Fruit fly (Drosophila melanogaster) whole organism, prepupa: ENCODE measurements around the gene Cnx99A.

Source experiments
- CG10631 ChIP-seq: fragments of 200-800 bp; sonication (Bioruptor generic); optimal IDR thresholded peaks from 2 replicates; lab custom pipeline; 2016; ENCODE audit warnings: missing biosample characterization, missing genetic modification characterization
- CG10669 ChIP-seq: fragments of 200-800 bp; sonication (Bioruptor generic); optimal IDR thresholded peaks from 3 replicates; lab custom pipeline; 2018; ENCODE audit warnings: missing biosample characterization, mild to moderate bottlenecking, missing genetic modification characterization, moderate library complexity
- CG11294 ChIP-seq: fragments of 200-800 bp; sonication (Bioruptor generic); IDR thresholded peaks from 2 replicates; pipeline ENCODE4 v1.3.6; 2022; ENCODE audit warnings: missing biosample characterization, missing genetic modification characterization
- CG15336 ChIP-seq: fragments of 200-800 bp; sonication (Bioruptor generic); IDR thresholded peaks from 2 replicates; pipeline ENCODE4 v1.3.6; 2022; ENCODE audit warnings: missing biosample characterization, missing genetic modification characterization
- CG1621 ChIP-seq: fragments of 200-800 bp; sonication (Bioruptor generic); optimal IDR thresholded peaks from 3 replicates; lab custom pipeline; 2018; ENCODE audit warnings: missing biosample characterization, mild to moderate bottlenecking, missing genetic modification characterization
- CG16779 ChIP-seq: fragments of 200-800 bp; sonication (Bioruptor generic); optimal IDR thresholded peaks from 3 replicates; lab custom pipeline; 2017; ENCODE audit warnings: missing biosample characterization, mild to moderate bottlenecking, missing genetic modification characterization
- CG3032 ChIP-seq: fragments of 200-800 bp; optimal IDR thresholded peaks from 2 replicates; lab custom pipeline; 2019; ENCODE audit warnings: missing biosample characterization, mild to moderate bottlenecking, missing genetic modification characterization, moderate library complexity
- CG31627 ChIP-seq: fragments of 200-800 bp; sonication (Bioruptor generic); optimal IDR thresholded peaks from 3 replicates; lab custom pipeline; 2016; ENCODE audit warnings: missing biosample characterization, missing genetic modification characterization
- CG32006 ChIP-seq: fragments of 200-800 bp; sonication (Bioruptor generic); optimal IDR thresholded peaks from 3 replicates; lab custom pipeline; 2017; ENCODE audit warnings: missing biosample characterization, mild to moderate bottlenecking, missing genetic modification characterization
- CG34406 ChIP-seq: fragments of 200-800 bp; sonication (Bioruptor generic); optimal IDR thresholded peaks from 3 replicates; lab custom pipeline; 2016; ENCODE audit warnings: missing biosample characterization, missing genetic modification characterization
- CG3919 ChIP-seq: fragments of 200-800 bp; sonication (Bioruptor generic); optimal IDR thresholded peaks from 3 replicates; lab custom pipeline; 2016; ENCODE audit warnings: missing biosample characterization, missing genetic modification characterization
- CG4318 ChIP-seq: fragments of 200-800 bp; sonication (Bioruptor generic); optimal IDR thresholded peaks from 3 replicates; lab custom pipeline; 2017; ENCODE audit warnings: missing biosample characterization, mild to moderate bottlenecking, missing genetic modification characterization
- CG6276 ChIP-seq: fragments of 200-800 bp; sonication (Bioruptor generic); optimal IDR thresholded peaks from 2 replicates; lab custom pipeline; 2017; ENCODE audit warnings: missing biosample characterization, mild to moderate bottlenecking, missing genetic modification characterization
- CG6808 ChIP-seq: fragments of 200-800 bp; sonication (Bioruptor generic); optimal IDR thresholded peaks from 3 replicates; lab custom pipeline; 2017; ENCODE audit warnings: missing biosample characterization, missing genetic modification characterization, mild to moderate bottlenecking, moderate library complexity, missing genetic modification reagents
- CG6854 ChIP-seq: fragments of 200-800 bp; sonication (Bioruptor generic); optimal IDR thresholded peaks from 2 replicates; lab custom pipeline; 2017; ENCODE audit warnings: missing biosample characterization, mild to moderate bottlenecking, missing genetic modification characterization
- CG7368 ChIP-seq: fragments of 200-800 bp; sonication (Bioruptor generic); optimal IDR thresholded peaks from 3 replicates; lab custom pipeline; 2016; ENCODE audit warnings: missing biosample characterization, missing genetic modification characterization
- CG8119 ChIP-seq: fragments of 200-800 bp; sonication (Bioruptor generic); IDR thresholded peaks from 3 replicates; pipeline ENCODE4 v1.3.6; 2022; ENCODE audit warnings: missing biosample characterization, missing genetic modification characterization
- CG8319 ChIP-seq: fragments of 200-800 bp; sonication (Bioruptor generic); optimal IDR thresholded peaks from 3 replicates; lab custom pipeline; 2016; ENCODE audit warnings: missing biosample characterization, missing genetic modification characterization
- CG8632 ChIP-seq: fragments of 200-800 bp; sonication (Bioruptor generic); optimal IDR thresholded peaks from 3 replicates; lab custom pipeline; 2016; ENCODE audit warnings: missing biosample characterization, missing genetic modification characterization
- CG9139 ChIP-seq: fragments of 200-800 bp; sonication (Bioruptor generic); optimal IDR thresholded peaks from 3 replicates; lab custom pipeline; 2017; ENCODE audit warnings: missing biosample characterization, mild to moderate bottlenecking, missing genetic modification characterization
- Eip75B ChIP-seq: fragments of 200-800 bp; sonication (Bioruptor generic); optimal IDR thresholded peaks from 3 replicates; lab custom pipeline; 2016; ENCODE audit warnings: missing biosample characterization, missing genetic modification characterization
- Eip78C ChIP-seq: fragments of 200-800 bp; sonication (Bioruptor generic); peaks from one replicate; lab custom pipeline; 2016; ENCODE audit warnings: missing biosample characterization, missing genetic modification characterization
- Eip93F ChIP-seq: fragments of 200-800 bp; sonication (Bioruptor generic); optimal IDR thresholded peaks from 2 replicates; lab custom pipeline; 2016; ENCODE audit warnings: missing biosample characterization, mild to moderate bottlenecking, missing genetic modification characterization
- Ets96B ChIP-seq: fragments of 200-800 bp; optimal IDR thresholded peaks from 2 replicates; lab custom pipeline; 2019; ENCODE audit warnings: missing biosample characterization, mild to moderate bottlenecking, missing genetic modification characterization, moderate library complexity
- Gug ChIP-seq: fragments of 200-800 bp; sonication (Bioruptor generic); IDR thresholded peaks from 2 replicates; pipeline ENCODE4 v1.3.6; 2022; ENCODE audit warnings: missing biosample characterization, missing genetic modification characterization
- Hr38 ChIP-seq: sonication (Bioruptor generic); optimal IDR thresholded peaks from 2 replicates; lab custom pipeline; 2016; ENCODE audit warnings: missing biosample characterization, missing genetic modification characterization
- Hr39 ChIP-seq: fragments of 200-800 bp; sonication (Bioruptor generic); optimal IDR thresholded peaks from 2 replicates; lab custom pipeline; 2016; ENCODE audit warnings: missing biosample characterization, missing genetic modification characterization
- Lpt ChIP-seq: fragments of 200-800 bp; sonication (Bioruptor generic); optimal IDR thresholded peaks from 3 replicates; lab custom pipeline; 2016; ENCODE audit warnings: missing biosample characterization, missing genetic modification characterization
- Met ChIP-seq: fragments of 200-800 bp; sonication (Bioruptor generic); optimal IDR thresholded peaks from 3 replicates; lab custom pipeline; 2016; ENCODE audit warnings: missing biosample characterization, missing genetic modification characterization
- OdsH ChIP-seq: fragments of 200-800 bp; sonication (Bioruptor generic); optimal IDR thresholded peaks from 3 replicates; lab custom pipeline; 2016; ENCODE audit warnings: missing biosample characterization, missing genetic modification characterization
- Smox ChIP-seq: fragments of 200-800 bp; sonication (Bioruptor generic); optimal IDR thresholded peaks from 3 replicates; lab custom pipeline; 2016; ENCODE audit warnings: missing biosample characterization, missing genetic modification characterization
- Sox102F ChIP-seq: fragments of 200-800 bp; sonication (Bioruptor generic); optimal IDR thresholded peaks from 2 replicates; lab custom pipeline; 2016; ENCODE audit warnings: missing biosample characterization, mild to moderate bottlenecking, missing genetic modification characterization
- Sox14 ChIP-seq: fragments of 200-800 bp; sonication (Bioruptor generic); optimal IDR thresholded peaks from 3 replicates; lab custom pipeline; 2016; ENCODE audit warnings: missing biosample characterization, missing genetic modification characterization
- Sox15 ChIP-seq: fragments of 200-800 bp; sonication (Bioruptor generic); optimal IDR thresholded peaks from 3 replicates; lab custom pipeline; 2016; ENCODE audit warnings: missing biosample characterization, missing genetic modification characterization
- achi ChIP-seq: fragments of 200-800 bp; sonication (Bioruptor generic); optimal IDR thresholded peaks from 3 replicates; lab custom pipeline; 2016; ENCODE audit warnings: missing biosample characterization, missing genetic modification characterization
- cyc ChIP-seq: fragments of 200-800 bp; sonication (Bioruptor generic); optimal IDR thresholded peaks from 3 replicates; lab custom pipeline; 2016; ENCODE audit warnings: missing biosample characterization, missing genetic modification characterization
- dac ChIP-seq: fragments of 200-800 bp; sonication (Bioruptor generic); optimal IDR thresholded peaks from 2 replicates; lab custom pipeline; 2017; ENCODE audit warnings: missing biosample characterization, mild to moderate bottlenecking, missing genetic modification characterization
- dsx ChIP-seq: fragments of 200-800 bp; optimal IDR thresholded peaks from 3 replicates; lab custom pipeline; 2019; ENCODE audit warnings: missing biosample characterization, mild to moderate bottlenecking, missing genetic modification characterization, moderate library complexity; ENCODE audit not compliant: poor library complexity, severe bottlenecking
- eg ChIP-seq: fragments of 200-800 bp; sonication (Bioruptor generic); IDR thresholded peaks from 3 replicates; pipeline ENCODE4 v1.3.6; 2022; ENCODE audit warnings: missing biosample characterization, missing genetic modification characterization
- esn ChIP-seq: fragments of 200-800 bp; sonication (Bioruptor generic); optimal IDR thresholded peaks from 2 replicates; lab custom pipeline; 2016; ENCODE audit warnings: missing biosample characterization, mild to moderate bottlenecking, missing genetic modification characterization, moderate library complexity
- fd85E ChIP-seq: fragments of 200-800 bp; sonication (Bioruptor generic); optimal IDR thresholded peaks from 3 replicates; lab custom pipeline; 2016; ENCODE audit warnings: missing biosample characterization, missing genetic modification characterization
- fkh ChIP-seq: fragments of 200-800 bp; sonication (Bioruptor generic); optimal IDR thresholded peaks from 3 replicates; lab custom pipeline; 2017; ENCODE audit warnings: missing biosample characterization, mild to moderate bottlenecking, missing genetic modification characterization, moderate library complexity
- lz ChIP-seq: fragments of 200-800 bp; sonication (Bioruptor generic); optimal IDR thresholded peaks from 3 replicates; lab custom pipeline; 2016; ENCODE audit warnings: missing biosample characterization, missing genetic modification characterization
- net ChIP-seq: fragments of 200-800 bp; sonication (Bioruptor generic); optimal IDR thresholded peaks from 3 replicates; lab custom pipeline; 2016; ENCODE audit warnings: missing biosample characterization, missing genetic modification characterization
- pdm3 ChIP-seq: fragments of 200-800 bp; sonication (Bioruptor generic); optimal IDR thresholded peaks from 3 replicates; lab custom pipeline; 2016; ENCODE audit warnings: missing biosample characterization, missing genetic modification characterization
- spab ChIP-seq: fragments of 200-800 bp; sonication (Bioruptor generic); optimal IDR thresholded peaks from 2 replicates; lab custom pipeline; 2017; ENCODE audit warnings: missing biosample characterization, mild to moderate bottlenecking, missing genetic modification characterization, missing genetic modification reagents
- svp ChIP-seq: fragments of 200-800 bp; sonication (Bioruptor generic); peaks from one replicate; lab custom pipeline; 2016; ENCODE audit warnings: missing biosample characterization, missing genetic modification characterization
- topi ChIP-seq: fragments of 200-800 bp; sonication (Bioruptor generic); optimal IDR thresholded peaks from 3 replicates; lab custom pipeline; 2016; ENCODE audit warnings: missing biosample characterization, missing genetic modification characterization
- vri ChIP-seq: fragments of 200-800 bp; sonication (Bioruptor generic); optimal IDR thresholded peaks from 3 replicates; lab custom pipeline; 2016; ENCODE audit warnings: missing biosample characterization, mild to moderate bottlenecking, missing genetic modification characterization

Cnx99A gene

dm6 chr3R:29277748-29278147, 41.7 kb downstream of the Cnx99A start (continued):
- TF ChIP-seq CG31627 (GFP tag; lab: Kevin White, UChicago) = peak; percentile 49
- peak; percentile 65 for TF ChIP-seq CG34406 (GFP tag; lab: Kevin White, UChicago)
- TF ChIP-seq CG7368 (GFP tag; lab: Kevin White, UChicago) = peak; percentile 48
- peak; percentile 37 for TF ChIP-seq Gug
- TF ChIP-seq CG8119 (GFP tag; lab: Robert Waterston, UW) = peak; percentile 68
- TF ChIP-seq CG10669 (GFP tag; lab: Kevin White, UChicago) = peak; percentile 84
- TF ChIP-seq CG1621 (tag; lab: Kevin White, UChicago) = peak; percentile 70
- TF ChIP-seq Eip78C (GFP tag; lab: Kevin White, UChicago) = peak; percentile 90
- TF ChIP-seq, all 60 proteins: peak for 50

DNA sequence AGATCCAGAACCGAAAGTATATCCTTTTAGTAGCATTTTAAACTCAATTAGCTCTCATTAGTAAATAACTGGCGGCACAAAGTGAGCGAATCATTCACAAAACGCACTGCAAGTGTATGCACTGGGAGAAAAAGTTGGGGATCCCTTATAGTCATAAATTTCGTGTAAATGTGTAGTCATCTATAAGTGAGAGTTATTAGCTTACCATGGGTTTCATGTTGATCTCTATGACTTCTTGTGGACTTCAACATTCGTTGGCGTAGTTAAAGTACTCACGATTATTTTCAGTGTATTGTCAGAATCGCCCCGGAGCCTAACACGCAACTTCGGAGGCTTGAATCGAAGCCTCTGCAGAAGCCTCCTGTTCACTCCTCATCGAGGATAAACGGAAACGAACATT, 42.4 kb downstream of the Cnx99A start:
- TF ChIP-seq Sox102F (GFP tag; lab: Kevin White, UChicago) (peak; percentile 91), lz (peak; percentile 86), CG32006 (peak; percentile 59), Eip78C (GFP tag; lab: Kevin White, UChicago) (peak; percentile 97), Sox15 (GFP tag; lab: Kevin White, UChicago) (peak; percentile 76), topi (GFP tag; lab: Kevin White, UChicago) (peak; percentile 90), dsx (GFP tag; lab: Kevin White, UChicago) (peak; percentile 87), fd85E (GFP tag; lab: Kevin White, UChicago) (no peak), fkh (GFP tag; lab: Kevin White, UChicago) (no peak), CG7368 (GFP tag; lab: Kevin White, UChicago) (peak; percentile 69), Hr38 (GFP tag; lab: Kevin White, UChicago) (no peak), achi (GFP tag; lab: Kevin White, UChicago) (peak; percentile 73), CG10669 (GFP tag; lab: Kevin White, UChicago) (peak; percentile 86), Sox14 (peak; percentile 90), Smox (GFP tag; lab: Kevin White, UChicago) (peak; percentile 89), CG15336 (GFP tag; lab: Robert Waterston, UW) (no peak), OdsH (peak; percentile 79), CG34406 (GFP tag; lab: Kevin White, UChicago) (peak; percentile 79), Hr39 (GFP tag; lab: Kevin White, UChicago) (peak; percentile 90), CG6854 (GFP tag; lab: Kevin White, UChicago) (peak; percentile 50), CG6808 (GFP tag; lab: Kevin White, UChicago) (peak; percentile 84), net (GFP tag; lab: Kevin White, UChicago) (peak; percentile 78), Lpt (peak; percentile 36), CG8319 (GFP tag; lab: Kevin White, UChicago) (peak; percentile 64), CG3919 (GFP tag; lab: Kevin White, UChicago) (peak; percentile 79), CG31627 (GFP tag; lab: Kevin White, UChicago) (peak; percentile 91), CG4318 (peak; percentile 24), eg (GFP tag; lab: Robert Waterston, UW) (peak; percentile 32; the same call in 1 of the 3 replicates), spab (GFP tag; lab: Kevin White, UChicago) (peak; percentile 85), CG16779 (tag; lab: Kevin White, UChicago) (peak; percentile 59), CG10631 (GFP tag; lab: Kevin White, UChicago) (peak; percentile 85), Ets96B (tag; lab: Kevin White, UChicago) (peak; percentile 93), CG8119 (GFP tag; lab: Robert Waterston, UW) (peak; percentile 45; the same call in 1 of the 3 replicates), Eip75B (GFP tag; lab: Kevin White, UChicago) (peak; percentile 86), vri (peak; percentile 84), CG11294 (GFP tag; lab: Robert Waterston, UW) (no peak), cyc (GFP tag; lab: Kevin White, UChicago) (peak; percentile 83), Gug (no peak), dac (GFP tag; lab: Kevin White, UChicago) (no peak), Eip93F (peak; percentile 32), CG3032 (tag; lab: Kevin White, UChicago) (peak; percentile 91), Met (GFP tag; lab: Kevin White, UChicago) (peak; percentile 92), CG9139 (peak; percentile 66), svp (GFP tag; lab: Kevin White, UChicago) (peak; percentile 92), esn (peak; percentile 91), CG6276 (GFP tag; lab: Kevin White, UChicago) (no peak), CG1621 (tag; lab: Kevin White, UChicago) (peak; percentile 92), CG8632 (GFP tag; lab: Kevin White, UChicago) (peak; percentile 68), pdm3 (GFP tag; lab: Kevin White, UChicago) (peak; percentile 83)
